Fruit fly (Drosophila melanogaster) whole organism, wandering third instar larva: ENCODE data around the gene ed.

Experiments used
- CG32264 ChIP-seq: fragments of 200-800 bp; sonication (Bioruptor generic); optimal IDR thresholded peaks from 2 replicates; lab custom pipeline; 2016; ENCODE audit warnings: missing biosample characterization, missing genetic modification characterization
- CG9705 ChIP-seq: fragments of 200-800 bp; sonication (Bioruptor generic); optimal IDR thresholded peaks from 2 replicates; lab custom pipeline; 2018; ENCODE audit warnings: missing biosample characterization, mild to moderate bottlenecking, missing genetic modification characterization
- CrebA ChIP-seq: fragments of 200-800 bp; sonication (Bioruptor generic); optimal IDR thresholded peaks from 2 replicates; lab custom pipeline; 2016; ENCODE audit warnings: missing biosample characterization, mild to moderate bottlenecking, missing genetic modification characterization, borderline replicate concordance
- GATAd ChIP-seq: sonication (Bioruptor generic); optimal IDR thresholded peaks from 2 replicates; lab custom pipeline; 2016; ENCODE audit warnings: missing biosample characterization, missing genetic modification characterization
- HLH106 ChIP-seq: fragments of 200-800 bp; optimal IDR thresholded peaks from 3 replicates; lab custom pipeline; 2019; ENCODE audit warnings: missing biosample characterization, mild to moderate bottlenecking, missing genetic modification characterization, moderate library complexity
- Hnf4 ChIP-seq: fragments of 200-800 bp; sonication (Bioruptor generic); optimal IDR thresholded peaks from 2 replicates; lab custom pipeline; 2016; ENCODE audit warnings: missing biosample characterization, mild to moderate bottlenecking, missing genetic modification characterization
- Hr78 ChIP-seq: fragments of >200 bp; optimal IDR thresholded peaks from 2 replicates; lab custom pipeline; 2017; ENCODE audit warnings: missing biosample characterization, missing genetic modification characterization
- Jra ChIP-seq: sonication (Bioruptor generic); optimal IDR thresholded peaks from 2 replicates; lab custom pipeline; 2016; ENCODE audit warnings: missing biosample characterization, missing genetic modification characterization
- Mio ChIP-seq: sonication (Bioruptor generic); optimal IDR thresholded peaks from 2 replicates; lab custom pipeline; 2016; ENCODE audit warnings: missing biosample characterization, missing genetic modification characterization
- N ChIP-seq: fragments of >200 bp; optimal IDR thresholded peaks from 2 replicates; lab custom pipeline; 2018; ENCODE audit warnings: missing biosample characterization, missing external identifiers, missing genetic modification characterization
- OdsH ChIP-seq: fragments of 200-800 bp; sonication (Bioruptor generic); optimal IDR thresholded peaks from 2 replicates; lab custom pipeline; 2016; ENCODE audit warnings: missing biosample characterization, mild to moderate bottlenecking, missing genetic modification characterization
- Rel ChIP-seq, 2 experiments: fragments of 200-800 bp; sonication (Bioruptor generic) in 1 of 2; optimal IDR thresholded peaks; 2 replicates in 1 of 2; 3 replicates in 1 of 2; lab custom pipeline; 2016 to 2019; ENCODE audit warnings: mild to moderate bottlenecking in 2 of 2, missing biosample characterization in 2 of 2, missing genetic modification characterization in 2 of 2, moderate library complexity in 1 of 2
- Sp1 ChIP-seq: fragments of 200-800 bp; sonication (Bioruptor generic); optimal IDR thresholded peaks from 3 replicates; lab custom pipeline; 2019; ENCODE audit warnings: missing biosample characterization, mild to moderate bottlenecking, missing genetic modification characterization, moderate library complexity
- br ChIP-seq: fragments of 200-800 bp; sonication (Bioruptor generic); optimal IDR thresholded peaks from 2 replicates; lab custom pipeline; 2016; ENCODE audit warnings: missing biosample characterization, missing genetic modification characterization
- dl ChIP-seq, 2 experiments: fragments of 175-275, 200-275 bp in 1 of 2; fragments of 200-275 bp in 1 of 2; sonication (Bioruptor generic); optimal IDR thresholded peaks; lab custom pipeline; 2018; ENCODE audit warnings: mild to moderate bottlenecking in 2 of 2, missing biosample characterization in 2 of 2, missing genetic modification characterization in 2 of 2, moderate library complexity in 2 of 2; ENCODE audit not compliant: partially characterized antibody in 2 of 2, insufficient read depth in 1 of 2
- dmrt93B ChIP-seq: fragments of 200-800 bp; sonication (Bioruptor generic); optimal IDR thresholded peaks from 2 replicates; lab custom pipeline; 2018; ENCODE audit warnings: missing biosample characterization, mild to moderate bottlenecking, missing genetic modification characterization
- dsf ChIP-seq: sonication (Bioruptor generic); optimal IDR thresholded peaks from 2 replicates; lab custom pipeline; 2016; ENCODE audit warnings: missing biosample characterization, missing genetic modification characterization, borderline replicate concordance
- ey ChIP-seq: fragments of 200-800 bp; sonication (Bioruptor generic); optimal IDR thresholded peaks from 2 replicates; lab custom pipeline; 2016; ENCODE audit warnings: missing biosample characterization, missing genetic modification characterization
- foxo ChIP-seq, 2 experiments: fragments of 200-800 bp; sonication (Bioruptor generic); optimal IDR thresholded peaks; 2 replicates in 1 of 2; 3 replicates in 1 of 2; lab custom pipeline; 2016 to 2017; ENCODE audit warnings: missing biosample characterization in 2 of 2, missing genetic modification characterization in 2 of 2
- fru ChIP-seq: fragments of 200-800 bp; sonication (Bioruptor generic); optimal IDR thresholded peaks from 3 replicates; lab custom pipeline; 2016; ENCODE audit warnings: missing biosample characterization, mild to moderate bottlenecking, missing genetic modification characterization
- h ChIP-seq: fragments of 200-800 bp; sonication (Bioruptor generic); optimal IDR thresholded peaks from 3 replicates; lab custom pipeline; 2016; ENCODE audit warnings: missing biosample characterization, mild to moderate bottlenecking, missing genetic modification characterization
- jim ChIP-seq: fragments of 175-275, 200-325 bp; sonication (Bioruptor generic); optimal IDR thresholded peaks from 2 replicates; lab custom pipeline; 2016; ENCODE audit warnings: missing biosample characterization, mild to moderate bottlenecking, missing genetic modification characterization
- lola ChIP-seq: fragments of >200 bp; optimal IDR thresholded peaks from 2 replicates; lab custom pipeline; 2017; ENCODE audit warnings: missing biosample characterization, missing genetic modification characterization
- pan ChIP-seq: fragments of >200 bp; optimal IDR thresholded peaks from 2 replicates; lab custom pipeline; 2017
- psq ChIP-seq: fragments of 200-800 bp; sonication (Bioruptor generic); optimal IDR thresholded peaks from 3 replicates; lab custom pipeline; 2017; ENCODE audit warnings: missing biosample characterization, mild to moderate bottlenecking, missing genetic modification characterization, moderate library complexity
- rgr ChIP-seq: fragments of 200-800 bp; sonication (Bioruptor generic); optimal IDR thresholded peaks from 3 replicates; lab custom pipeline; 2016; ENCODE audit warnings: missing biosample characterization, mild to moderate bottlenecking, missing genetic modification characterization
- sage ChIP-seq: fragments of 200-800 bp; sonication (Bioruptor generic); optimal IDR thresholded peaks from 2 replicates; lab custom pipeline; 2016; ENCODE audit warnings: missing biosample characterization, mild to moderate bottlenecking, missing genetic modification characterization
- sv ChIP-seq: fragments of 200-800 bp; sonication (Bioruptor generic); optimal IDR thresholded peaks from 3 replicates; lab custom pipeline; 2016; ENCODE audit warnings: missing biosample characterization, missing genetic modification characterization
- usp ChIP-seq: fragments of >200 bp; optimal IDR thresholded peaks from 2 replicates; lab custom pipeline; 2017; ENCODE audit warnings: missing biosample characterization, missing genetic modification characterization
- woc ChIP-seq: sonication (Bioruptor generic); optimal IDR thresholded peaks from 2 replicates; lab custom pipeline; 2016; ENCODE audit warnings: missing biosample characterization, mild to moderate bottlenecking, missing genetic modification characterization

ed gene

DNA sequence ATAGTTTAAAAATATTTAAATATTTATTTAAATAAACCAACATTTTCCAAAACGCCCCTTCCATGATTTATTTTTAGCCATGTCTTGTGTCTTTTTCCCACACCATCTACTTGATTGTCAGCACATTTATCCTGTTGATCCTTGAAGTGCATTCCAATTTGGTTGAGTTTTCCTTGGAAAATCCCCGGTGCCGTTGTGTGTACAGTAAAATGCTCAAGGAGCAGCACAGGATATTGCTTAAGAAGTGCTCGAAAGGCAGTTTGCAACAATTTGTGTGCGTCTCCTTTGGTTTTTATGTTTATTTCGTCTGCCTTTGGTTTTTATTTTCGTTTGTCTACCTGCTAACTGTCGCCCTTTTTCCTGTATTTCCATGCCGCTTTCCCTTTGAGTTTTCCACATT is 3.1 kb downstream of the ed start:
- TF ChIP-seq Mio (GFP tag; lab: Kevin White, UChicago), result no peak
- TF ChIP-seq HLH106 (tag; lab: Kevin White, UChicago), result no peak
- no peak for TF ChIP-seq CG9705
- TF ChIP-seq foxo (GFP tag; optimal IDR thresholded peaks at IDR 0.05; lab: Kevin White, UChicago), result no peak
- TF ChIP-seq woc (GFP tag; lab: Kevin White, UChicago), result no peak
- no peak for TF ChIP-seq CrebA (GFP tag; lab: Kevin White, UChicago)
- no peak for TF ChIP-seq Rel (GFP tag; optimal IDR thresholded peaks at IDR 0.05; lab: Kevin White, UChicago)
- TF ChIP-seq Rel (tag; optimal IDR thresholded peaks at IDR 0.05; lab: Kevin White, UChicago), result no peak
- no peak for TF ChIP-seq sage (GFP tag; lab: Kevin White, UChicago)

DNA sequence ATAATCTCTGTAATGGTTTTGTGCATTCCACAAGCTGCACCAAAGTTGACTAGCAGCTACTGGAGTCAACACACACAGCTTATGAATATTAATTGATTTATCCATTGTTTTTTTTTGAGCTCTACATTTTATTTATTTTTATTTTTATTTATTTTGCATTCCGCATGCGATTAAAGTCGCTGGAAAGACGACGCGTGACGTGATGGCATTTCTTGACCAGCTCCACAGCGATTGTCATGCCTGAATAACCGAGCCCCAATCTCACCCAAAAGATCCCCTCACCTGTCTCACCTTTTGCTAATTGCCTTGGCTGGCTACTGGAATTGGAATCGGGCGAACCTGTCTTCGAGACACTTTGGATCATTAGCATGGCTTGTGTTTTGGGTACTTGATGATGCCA is 5.1 kb downstream of the ed start:
- TF ChIP-seq lola (GFP tag; lab: Kevin White, UChicago), result no peak
- no peak for TF ChIP-seq CG32264 (GFP tag; lab: Kevin White, UChicago)
- no peak for TF ChIP-seq dmrt93B (GFP tag; lab: Kevin White, UChicago)
- no peak for TF ChIP-seq h (GFP tag; lab: Kevin White, UChicago)

dm6 chr2L:4037015-4037414 is 5.8 kb downstream of the ed start:
- TF ChIP-seq Jra (GFP tag; lab: Kevin White, UChicago) (no peak), CG9705 (no peak), lola (GFP tag; lab: Kevin White, UChicago) (no peak), dsf (GFP tag; lab: Kevin White, UChicago) (no peak), CrebA (GFP tag; lab: Kevin White, UChicago) (peak; percentile 25), GATAd (GFP tag; lab: Kevin White, UChicago) (no peak), Sp1 (GFP tag; lab: Kevin White, UChicago) (no peak), Rel (GFP tag; optimal IDR thresholded peaks at IDR 0.05; lab: Kevin White, UChicago) (no peak), Rel (tag; optimal IDR thresholded peaks at IDR 0.05; lab: Kevin White, UChicago) (no peak), sage (GFP tag; lab: Kevin White, UChicago) (peak; percentile 33), pan (lab: Kevin White, UChicago) (no peak), psq (GFP tag; lab: Kevin White, UChicago) (peak; percentile 91), N (GFP tag; lab: Kevin White, UChicago) (no peak)

- TF ChIP-seq Hr78 (no peak), Hnf4 (GFP tag; lab: Kevin White, UChicago) (no peak), usp (GFP tag; lab: Kevin White, UChicago) (no peak), Jra (GFP tag; lab: Kevin White, UChicago) (no peak), h (GFP tag; lab: Kevin White, UChicago) (no peak), CG32264 (GFP tag; lab: Kevin White, UChicago) (no peak), jim (GFP tag; lab: Kevin White, UChicago) (no peak), Sp1 (GFP tag; lab: Kevin White, UChicago) (no peak), dl (GFP tag; optimal IDR thresholded peaks at IDR 0.05; lab: Kevin White, UChicago; ENCODE audit: insufficient read depth in 1 of 2, partially characterized antibody in 2 of 2) (no peak), foxo (GFP tag; optimal IDR thresholded peaks at IDR 0.05; lab: Kevin White, UChicago) (no peak), rgr (GFP tag; lab: Kevin White, UChicago) (no peak), Rel (GFP tag; optimal IDR thresholded peaks at IDR 0.05; lab: Kevin White, UChicago) (no peak), Rel (tag; optimal IDR thresholded peaks at IDR 0.05; lab: Kevin White, UChicago) (no peak), ey (GFP tag; lab: Kevin White, UChicago) (no peak)
Measured at dm6 chr2L:4038073-4038699, 7.0 kb downstream of the ed start.

dm6 chr2L:4043052-4043451 is 11.9 kb downstream of the ed start:
- no peak for TF ChIP-seq Sp1 (GFP tag; lab: Kevin White, UChicago)

- peak; percentile 11 for TF ChIP-seq br
- TF ChIP-seq OdsH (GFP tag; lab: Kevin White, UChicago), result peak; percentile 16
- peak; percentile 38 for TF ChIP-seq fru (GFP tag; lab: Kevin White, UChicago)
- peak; percentile 22 for TF ChIP-seq ey (GFP tag; lab: Kevin White, UChicago)
- TF ChIP-seq h (GFP tag; lab: Kevin White, UChicago), result peak; percentile 7
- no peak for TF ChIP-seq pan (lab: Kevin White, UChicago)
- no peak for TF ChIP-seq sv
- peak; percentile 14 for TF ChIP-seq Sp1 (GFP tag; lab: Kevin White, UChicago)
- TF ChIP-seq CG32264 (GFP tag; lab: Kevin White, UChicago), result no peak
- peak in 1 of 2 experiments; percentile 21 for TF ChIP-seq foxo (GFP tag; optimal IDR thresholded peaks at IDR 0.05; lab: Kevin White, UChicago)
- TF ChIP-seq, all 38 proteins: peak for 7
Measured at dm6 chr2L:4045185-4045814, 14.1 kb downstream of the ed start.
